Fruit fly (Drosophila melanogaster) Kc167 (cell line): ENCODE measurements around the gene Shmt.

Experiments used
- Myc ChIP-seq: fragments of >200 bp; optimal IDR thresholded peaks from 2 replicates; lab custom pipeline; 2017; ENCODE audit warnings: missing external identifiers
- Sin3A ChIP-seq: fragments of >200 bp; optimal IDR thresholded peaks from 2 replicates; lab custom pipeline; 2018; ENCODE audit warnings: missing external identifiers
- h ChIP-seq: fragments of >200 bp; optimal IDR thresholded peaks from 3 replicates; lab custom pipeline; 2018; ENCODE audit warnings: missing external identifiers
- insv ChIP-seq: fragments of >200 bp; optimal IDR thresholded peaks from 3 replicates; lab custom pipeline; 2018; ENCODE audit warnings: missing external identifiers
- psq ChIP-seq: fragments of >200 bp; optimal IDR thresholded peaks from 2 replicates; lab custom pipeline; 2017; ENCODE audit warnings: missing external identifiers
- ttk ChIP-seq: sonication (Bioruptor generic); optimal IDR thresholded peaks from 2 replicates; lab custom pipeline; 2017; ENCODE audit warnings: missing external identifiers

Shmt gene

dm6 chrX:5941824-5942223, 25.2 kb upstream of the Shmt start:
- no peak for TF ChIP-seq Myc (lab: Kevin White, UChicago)
- no peak for TF ChIP-seq ttk (lab: Kevin White, UChicago)

DNA sequence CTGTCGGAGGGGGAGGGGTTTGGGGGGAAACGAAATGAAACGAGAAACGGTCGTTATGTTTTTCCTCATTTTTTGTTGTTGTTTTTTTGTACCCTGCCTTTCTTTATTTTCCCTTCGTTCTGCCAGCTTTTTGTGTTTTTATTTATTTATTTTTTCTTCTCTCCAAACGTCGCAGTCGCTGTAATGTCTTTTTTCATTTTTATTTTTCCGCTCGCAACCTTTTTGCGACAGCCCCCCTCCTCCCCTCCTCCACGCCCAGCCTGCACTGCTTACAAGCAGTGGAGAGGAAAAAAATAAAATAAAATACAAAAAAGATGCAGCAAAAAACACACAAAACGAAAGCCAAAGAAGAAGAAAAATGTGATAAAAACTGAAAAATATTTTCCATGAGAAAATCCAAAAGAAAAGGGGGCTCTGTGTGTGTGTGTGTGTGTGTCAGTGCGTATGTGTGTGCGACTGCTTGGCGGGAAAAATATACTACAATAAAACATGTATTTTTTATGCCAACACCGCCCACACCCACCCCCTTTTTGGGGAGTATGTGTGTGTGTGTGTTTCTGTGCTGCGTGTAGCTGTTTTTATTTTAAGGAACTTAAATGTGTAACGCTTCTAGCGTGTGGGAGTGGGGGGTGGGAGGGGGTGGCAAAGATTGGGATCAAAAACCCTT, 18.6 kb upstream of the Shmt start:
- TF ChIP-seq Sin3A (no peak), Myc (lab: Kevin White, UChicago) (no peak), insv (lab: Kevin White, UChicago) (no peak)

DNA sequence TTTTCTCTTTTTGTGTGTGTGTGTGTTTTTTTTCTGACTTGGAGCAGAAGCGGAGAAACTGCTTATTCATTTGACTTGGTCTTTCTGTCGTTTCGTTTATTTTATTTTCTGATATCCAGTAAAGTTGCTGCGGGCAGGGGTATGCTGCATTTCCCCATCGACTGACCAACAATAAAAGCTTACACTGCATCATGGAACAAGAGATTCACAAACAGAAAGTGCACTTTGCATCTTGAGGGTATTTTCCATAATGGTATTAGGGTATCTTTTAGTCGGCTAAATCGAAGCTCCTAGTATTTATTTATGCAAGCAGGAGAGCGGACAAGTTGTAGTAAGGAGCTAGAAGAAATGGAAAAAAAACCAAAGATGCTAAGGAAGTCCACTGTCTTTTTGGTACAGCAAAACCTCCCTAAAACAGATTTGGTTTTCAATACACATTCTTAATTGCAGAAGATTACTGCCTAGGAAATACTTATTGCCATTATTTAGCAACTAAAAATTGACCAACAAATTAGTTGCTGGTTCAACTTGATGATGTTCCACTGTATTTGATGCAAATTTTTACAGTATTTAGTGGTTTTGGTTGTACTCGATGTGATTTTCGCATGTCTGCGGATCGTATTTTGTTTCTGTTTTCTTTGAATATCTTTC, 15.9 kb upstream of the Shmt start:
- TF ChIP-seq Myc (lab: Kevin White, UChicago) (no peak), Sin3A (no peak), psq (lab: Kevin White, UChicago) (no peak), ttk (lab: Kevin White, UChicago) (no peak), insv (lab: Kevin White, UChicago) (no peak), h (lab: Kevin White, UChicago) (no peak)

- no peak for TF ChIP-seq psq (lab: Kevin White, UChicago)
- no peak for TF ChIP-seq Sin3A
- TF ChIP-seq ttk (lab: Kevin White, UChicago): no peak
- no peak for TF ChIP-seq insv (lab: Kevin White, UChicago)
Measured at dm6 chrX:5926718-5927117, 10.1 kb upstream of the Shmt start.

DNA sequence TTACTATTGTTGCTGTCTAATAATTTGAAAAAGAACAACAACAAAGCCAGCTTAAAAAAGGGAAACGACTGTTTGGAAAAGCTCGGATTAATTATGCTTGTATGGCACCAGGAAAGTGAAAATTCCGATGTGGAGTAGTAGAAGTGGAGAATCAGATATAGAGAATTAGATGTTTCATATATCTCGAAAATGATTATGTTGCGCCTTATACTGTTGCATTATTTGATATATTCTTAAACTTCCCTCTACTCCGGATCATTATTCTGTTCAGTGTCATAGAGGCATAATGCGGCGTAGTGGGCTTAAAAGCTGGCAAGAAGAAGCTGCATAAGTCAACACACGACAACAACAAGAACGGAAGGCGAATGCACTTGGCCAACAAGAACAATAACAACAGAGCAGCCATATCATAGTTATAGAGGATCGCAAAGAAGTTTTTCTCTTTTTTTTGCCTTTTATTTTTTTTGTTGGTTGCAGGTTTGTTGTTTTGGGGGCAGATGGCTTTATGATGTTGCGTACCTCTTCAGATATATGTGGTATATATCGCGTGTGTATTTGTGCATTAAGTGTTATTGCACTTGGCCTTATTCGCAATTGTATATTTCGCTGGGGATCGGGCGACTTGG, 9.3 kb upstream of the Shmt start:
- no peak for TF ChIP-seq psq (lab: Kevin White, UChicago)
- TF ChIP-seq Myc (lab: Kevin White, UChicago): no peak
- no peak for TF ChIP-seq insv (lab: Kevin White, UChicago)
- TF ChIP-seq h (lab: Kevin White, UChicago): no peak
- no peak for TF ChIP-seq ttk (lab: Kevin White, UChicago)
- no peak for TF ChIP-seq Sin3A

DNA sequence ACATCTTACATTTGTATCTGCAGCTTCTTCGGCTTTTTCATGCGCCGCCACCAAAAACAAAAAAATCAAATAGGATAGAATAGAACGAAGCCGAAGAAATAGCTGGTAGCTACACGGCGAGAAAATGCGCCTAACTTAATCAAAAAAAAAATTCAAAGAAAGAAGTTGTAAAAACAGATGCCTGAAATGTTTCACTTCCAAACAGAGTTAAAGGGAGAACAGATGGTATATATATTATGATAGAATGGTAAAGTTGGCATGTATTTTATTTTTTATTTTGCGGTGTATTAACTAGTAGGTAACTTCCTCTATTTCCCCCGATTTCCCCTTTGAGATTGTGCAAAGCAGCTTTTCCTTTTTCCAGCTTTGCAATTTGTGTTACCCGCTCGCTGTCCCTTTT, 7.8 kb upstream of the Shmt start:
- TF ChIP-seq Sin3A (no peak), ttk (lab: Kevin White, UChicago) (no peak), insv (lab: Kevin White, UChicago) (no peak), h (lab: Kevin White, UChicago) (no peak), Myc (lab: Kevin White, UChicago) (no peak), psq (lab: Kevin White, UChicago) (no peak)

- no peak for TF ChIP-seq Sin3A
- no peak for TF ChIP-seq ttk (lab: Kevin White, UChicago)
- TF ChIP-seq psq (lab: Kevin White, UChicago): no peak
- TF ChIP-seq Myc (lab: Kevin White, UChicago): no peak
- no peak for TF ChIP-seq insv (lab: Kevin White, UChicago)
- TF ChIP-seq h (lab: Kevin White, UChicago): no peak
Measured at dm6 chrX:5923124-5923523, 6.5 kb upstream of the Shmt start.

- TF ChIP-seq psq (lab: Kevin White, UChicago): no peak
- no peak for TF ChIP-seq ttk (lab: Kevin White, UChicago)
- TF ChIP-seq insv (lab: Kevin White, UChicago): no peak
- no peak for TF ChIP-seq h (lab: Kevin White, UChicago)
- TF ChIP-seq Sin3A: no peak
- no peak for TF ChIP-seq Myc (lab: Kevin White, UChicago)
Measured at dm6 chrX:5922057-5922456, 5.5 kb upstream of the Shmt start.

DNA sequence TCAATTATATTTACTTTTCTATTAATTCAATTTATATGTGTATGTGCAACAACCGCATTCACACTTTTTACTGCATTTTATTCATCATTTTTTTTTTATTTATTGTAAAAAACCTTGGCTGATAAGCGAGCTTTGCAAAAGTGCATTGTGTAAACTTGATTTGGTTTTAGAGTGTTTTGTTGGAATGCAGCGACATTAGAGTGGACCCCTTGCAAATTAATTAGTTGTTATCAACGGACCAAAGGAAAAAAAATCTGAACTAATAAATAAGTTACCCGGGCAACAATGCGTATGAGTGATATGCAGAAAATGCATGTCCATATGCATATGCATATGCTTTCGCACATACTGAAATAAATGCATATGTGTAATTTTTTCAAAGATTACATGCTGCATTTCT, 4.3 kb upstream of the Shmt start:
- TF ChIP-seq ttk (lab: Kevin White, UChicago) (no peak), Myc (lab: Kevin White, UChicago) (no peak), psq (lab: Kevin White, UChicago) (no peak), Sin3A (no peak)

dm6 chrX:5918499-5919126, 2.0 kb upstream of the Shmt start:
- peak; percentile 56 for TF ChIP-seq insv (lab: Kevin White, UChicago)
- peak; percentile 96 for TF ChIP-seq psq (lab: Kevin White, UChicago)
- no peak for TF ChIP-seq Myc (lab: Kevin White, UChicago)
- TF ChIP-seq h (lab: Kevin White, UChicago): peak; percentile 72
- TF ChIP-seq Sin3A: no peak

dm6 chrX:5917310-5917988, 852 bp upstream of the Shmt start:
- no peak for TF ChIP-seq insv (lab: Kevin White, UChicago)
- TF ChIP-seq Sin3A: no peak
- TF ChIP-seq psq (lab: Kevin White, UChicago): no peak
- TF ChIP-seq Myc (lab: Kevin White, UChicago): no peak
- no peak for TF ChIP-seq h (lab: Kevin White, UChicago)
- no peak for TF ChIP-seq ttk (lab: Kevin White, UChicago)
